Worm (Caenorhabditis elegans) whole organism, L1 larva: ENCODE measurements around the gene Y43E12A.2.

Source experiments
- C34B4.2 ChIP-seq: sonication (generic microtip); optimal IDR thresholded peaks from 2 replicates; lab custom pipeline; 2017; ENCODE audit warnings: mild to moderate bottlenecking, missing genetic modification characterization, missing compliant biosample characterization
- F16B12.6 ChIP-seq: fragments of 150-350 bp; optimal IDR thresholded peaks from 2 replicates; lab custom pipeline; 2014; ENCODE audit warnings: missing biosample characterization, missing genetic modification characterization
- aha-1 ChIP-seq: fragments of 150-350 bp; optimal IDR thresholded peaks from 2 replicates; lab custom pipeline; 2014; ENCODE audit warnings: missing biosample characterization, missing genetic modification characterization
- ama-1 ChIP-seq: fragments of 150-350 bp; optimal IDR thresholded peaks from 2 replicates; lab custom pipeline; 2014
- ceh-8 ChIP-seq: fragments of 200-800 bp; sonication (Bioruptor generic); optimal IDR thresholded peaks from 2 replicates; lab custom pipeline; 2018; ENCODE audit warnings: mild to moderate bottlenecking, missing genetic modification characterization, moderate library complexity, missing compliant biosample characterization
- dpl-1 ChIP-seq, 3 experiments: fragments of 150-350 bp in 2 of 3; sonication (generic microtip) in 1 of 3; optimal IDR thresholded peaks; 2 replicates each; lab custom pipeline; 2014 to 2017; ENCODE audit warnings: missing biosample characterization in 3 of 3, missing genetic modification characterization in 3 of 3, missing genetic modification reagents in 3 of 3
- efl-1 ChIP-seq, 4 experiments: fragments of 150-350 bp; optimal IDR thresholded peaks in 3 of 4; peaks in 1 of 4; 1 replicate in 1 of 4; 2 replicates in 3 of 4; lab custom pipeline; 2014; ENCODE audit warnings: missing biosample characterization in 2 of 4, missing genetic modification characterization in 2 of 4, missing genetic modification reagents in 2 of 4
- efl-3 ChIP-seq: fragments of 200-800 bp; sonication (Bioruptor generic); optimal IDR thresholded peaks from 2 replicates; lab custom pipeline; 2018; ENCODE audit warnings: mild to moderate bottlenecking, missing genetic modification characterization, missing compliant biosample characterization
- egl-13 ChIP-seq: sonication (generic microtip); optimal IDR thresholded peaks from 2 replicates; lab custom pipeline; 2016; ENCODE audit warnings: missing genotype, missing genetic modification reagents, missing genetic modification characterization, missing compliant biosample characterization
- fkh-10 ChIP-seq: sonication (generic microtip); optimal IDR thresholded peaks from 2 replicates; lab custom pipeline; 2017; ENCODE audit warnings: missing biosample characterization, missing genetic modification reagents, missing genetic modification characterization
- fkh-8 ChIP-seq: sonication (generic microtip); optimal IDR thresholded peaks from 2 replicates; lab custom pipeline; 2016; ENCODE audit warnings: mild to moderate bottlenecking, missing genetic modification characterization, missing compliant biosample characterization
- hlh-17 ChIP-seq: fragments of 200-800 bp; sonication (Bioruptor generic); optimal IDR thresholded peaks from 2 replicates; lab custom pipeline; 2018; ENCODE audit warnings: missing genetic modification characterization, mild to moderate bottlenecking, missing compliant biosample characterization, moderate library complexity, borderline replicate concordance
- hpl-2 ChIP-seq: fragments of 150-350 bp; optimal IDR thresholded peaks from 2 replicates; lab custom pipeline; 2014; ENCODE audit warnings: missing biosample characterization, missing genetic modification reagents, missing genetic modification characterization
- irx-1 ChIP-seq: sonication (generic microtip); optimal IDR thresholded peaks from 2 replicates; lab custom pipeline; 2016; ENCODE audit warnings: missing genetic modification characterization, missing compliant biosample characterization
- isw-1 ChIP-seq: fragments of 200-800 bp; sonication (Bioruptor generic); IDR thresholded peaks from 2 replicates; pipeline ENCODE4 v1.3.6; 2022; ENCODE audit warnings: missing genetic modification characterization, missing compliant biosample characterization
- jun-1 ChIP-seq: fragments of 150-350 bp; optimal IDR thresholded peaks from 2 replicates; lab custom pipeline; 2014; ENCODE audit warnings: missing biosample characterization, missing genetic modification reagents, missing genetic modification characterization
- lin-14 ChIP-seq: fragments of 200-800 bp; sonication (Bioruptor generic); optimal IDR thresholded peaks from 2 replicates; lab custom pipeline; 2018; ENCODE audit warnings: mild to moderate bottlenecking, missing genetic modification characterization, moderate library complexity, missing compliant biosample characterization
- lin-39 ChIP-seq: fragments of 150-350 bp; optimal IDR thresholded peaks from 2 replicates; lab custom pipeline; 2014; ENCODE audit warnings: missing biosample characterization, missing genetic modification reagents, missing genetic modification characterization
- lsy-2 ChIP-seq, 2 experiments: fragments of 150-350 bp; optimal IDR thresholded peaks; 2 replicates each; lab custom pipeline; 2014; ENCODE audit warnings: missing biosample characterization in 2 of 2, missing genetic modification characterization in 2 of 2
- mab-9 ChIP-seq: fragments of 200-800 bp; sonication (Bioruptor generic); IDR thresholded peaks from 2 replicates; pipeline ENCODE4 v1.3.6; 2022; ENCODE audit warnings: missing genetic modification reagents, missing genetic modification characterization, missing compliant biosample characterization
- nhr-19 ChIP-seq: fragments of 200-800 bp; sonication (Bioruptor generic); conservative IDR thresholded peaks from 2 replicates; pipeline ENCODE4 v1.3.6; 2022; ENCODE audit warnings: missing genetic modification characterization, missing compliant biosample characterization
- nhr-71 ChIP-seq: sonication (generic microtip); optimal IDR thresholded peaks from 2 replicates; lab custom pipeline; 2016; ENCODE audit warnings: mild to moderate bottlenecking, missing genetic modification characterization, moderate library complexity, missing compliant biosample characterization
- nhr-77 ChIP-seq: fragments of 150-350 bp; optimal IDR thresholded peaks from 2 replicates; lab custom pipeline; 2014; ENCODE audit warnings: missing biosample characterization, missing genetic modification characterization
- nhr-84 ChIP-seq: sonication (generic microtip); optimal IDR thresholded peaks from 2 replicates; lab custom pipeline; 2017; ENCODE audit warnings: missing biosample characterization, missing genetic modification characterization
- nhr-85 ChIP-seq: sonication (generic microtip); peaks from one replicate; lab custom pipeline; 2016; ENCODE audit warnings: missing genetic modification characterization, inconsistent platforms, missing compliant biosample characterization
- pag-3 ChIP-seq: sonication (generic microtip); optimal IDR thresholded peaks from 2 replicates; lab custom pipeline; 2017; ENCODE audit warnings: missing genetic modification characterization, mild to moderate bottlenecking, missing compliant biosample characterization, antibody characterized with exemption, borderline replicate concordance; ENCODE audit not compliant: insufficient read depth
- pqm-1 ChIP-seq: sonication (generic microtip); optimal IDR thresholded peaks from 3 replicates; lab custom pipeline; 2017; ENCODE audit warnings: missing biosample characterization, missing genetic modification characterization
- skn-1 ChIP-seq: fragments of 150-350 bp; optimal IDR thresholded peaks from 2 replicates; lab custom pipeline; 2014; ENCODE audit warnings: missing biosample characterization, missing genetic modification characterization
- snu-23 ChIP-seq: sonication (generic microtip); optimal IDR thresholded peaks from 2 replicates; lab custom pipeline; 2016; ENCODE audit warnings: missing genetic modification characterization, missing compliant biosample characterization
- tbx-2 ChIP-seq: sonication (generic microtip); optimal IDR thresholded peaks from 2 replicates; lab custom pipeline; 2016; ENCODE audit warnings: missing genetic modification characterization, missing compliant biosample characterization
- unc-130 ChIP-seq: fragments of 150-350 bp; optimal IDR thresholded peaks from 2 replicates; lab custom pipeline; 2017; ENCODE audit warnings: missing biosample characterization, missing genetic modification characterization, inconsistent platforms
- unc-30 ChIP-seq: sonication (generic microtip); optimal IDR thresholded peaks from 2 replicates; lab custom pipeline; 2017; ENCODE audit warnings: missing biosample characterization, missing genetic modification characterization
- vab-15 ChIP-seq: sonication (generic microtip); optimal IDR thresholded peaks from 2 replicates; lab custom pipeline; 2017; ENCODE audit warnings: missing genotype, mild to moderate bottlenecking, missing genetic modification characterization, missing compliant biosample characterization
- xbp-1 ChIP-seq: sonication (generic microtip); optimal IDR thresholded peaks from 2 replicates; lab custom pipeline; 2016; ENCODE audit warnings: missing genetic modification characterization, missing compliant biosample characterization
- zag-1 ChIP-seq: fragments of 150-350 bp; optimal IDR thresholded peaks from 2 replicates; lab custom pipeline; 2014; ENCODE audit warnings: missing biosample characterization, missing genetic modification characterization
- zip-4 ChIP-seq: fragments of 200-800 bp; sonication (Bioruptor generic); optimal IDR thresholded peaks from 2 replicates; lab custom pipeline; 2018; ENCODE audit warnings: mild to moderate bottlenecking, missing genetic modification characterization, moderate library complexity, missing compliant biosample characterization

Gene Y43E12A.2

DNA sequence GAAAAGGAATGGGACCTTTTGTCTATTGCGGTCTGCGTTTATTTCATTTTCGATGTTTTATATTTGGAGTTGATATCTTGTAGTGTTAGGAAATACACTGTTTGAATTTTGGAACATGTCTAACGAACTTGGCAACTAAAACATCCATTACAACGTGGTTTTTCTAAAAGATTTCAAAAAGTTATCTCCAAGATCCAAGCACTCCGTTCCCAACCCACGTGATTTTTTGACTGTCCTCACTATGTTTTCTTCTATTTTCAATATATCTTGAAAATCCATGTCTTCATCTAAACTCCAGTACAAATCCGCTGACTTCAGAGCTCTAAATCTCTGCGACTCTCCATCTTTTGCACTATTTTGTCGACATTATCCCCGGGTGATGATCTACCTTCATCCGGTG is 19.8 kb downstream of the Y43E12A.2 start, which contains the start of gene F13H10.9:
Gene F13H10.9 (plus strand): TSS at position 301 of the 400 bp plus-strand sequence.
- TF ChIP-seq unc-130 (tag; lab: Kevin White, UChicago), result no peak
- TF ChIP-seq nhr-19 (GFP tag; lab: Robert Waterston, UW), result no peak
- TF ChIP-seq unc-30 (tag; lab: Kevin White, UChicago), result no peak
- TF ChIP-seq tbx-2 (tag; lab: Kevin White, UChicago), result no peak

DNA sequence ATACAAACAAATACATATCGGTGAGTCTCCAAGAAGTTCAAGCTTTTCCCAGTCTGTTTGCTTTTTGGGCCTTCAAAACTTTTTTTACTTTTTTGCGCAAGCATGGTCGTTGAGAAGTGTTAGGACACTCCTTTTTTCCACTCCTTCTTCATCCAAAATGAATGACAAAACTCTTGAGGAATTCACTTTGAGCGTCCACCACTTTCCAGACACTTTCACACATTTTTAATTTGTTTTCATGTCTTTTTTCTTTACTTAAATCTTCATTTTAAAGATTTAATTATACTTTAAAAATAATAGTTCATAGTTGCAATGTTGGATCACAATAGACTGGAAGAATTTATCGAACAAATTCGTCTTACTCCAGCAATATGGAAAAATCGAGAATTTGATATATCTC is 22.4 kb downstream of the Y43E12A.2 start, which contains the start of gene F13H10.1:
Gene F13H10.1 (plus strand): TSS at position 301 of the 400 bp plus-strand sequence.
- TF ChIP-seq aha-1 (tag; lab: Kevin White, UChicago) (no peak), fkh-10 (GFP tag; lab: Kevin White, UChicago) (no peak), xbp-1 (tag; lab: Kevin White, UChicago) (no peak), unc-130 (tag; lab: Kevin White, UChicago) (no peak), efl-1 (optimal IDR thresholded peaks at IDR 0.05; lab: Kevin White, UChicago) (no peak), efl-1 (GFP tag; optimal IDR thresholded peaks at IDR 0.05 in 1 of 2; lab: Kevin White, UChicago) (peak in 1 of 2 experiments; percentile 89), unc-30 (tag; lab: Kevin White, UChicago) (no peak), nhr-19 (GFP tag; lab: Robert Waterston, UW) (no peak), ama-1 (lab: Kevin White, UChicago) (no peak), hlh-17 (GFP tag; lab: Kevin White, UChicago) (no peak)

DNA sequence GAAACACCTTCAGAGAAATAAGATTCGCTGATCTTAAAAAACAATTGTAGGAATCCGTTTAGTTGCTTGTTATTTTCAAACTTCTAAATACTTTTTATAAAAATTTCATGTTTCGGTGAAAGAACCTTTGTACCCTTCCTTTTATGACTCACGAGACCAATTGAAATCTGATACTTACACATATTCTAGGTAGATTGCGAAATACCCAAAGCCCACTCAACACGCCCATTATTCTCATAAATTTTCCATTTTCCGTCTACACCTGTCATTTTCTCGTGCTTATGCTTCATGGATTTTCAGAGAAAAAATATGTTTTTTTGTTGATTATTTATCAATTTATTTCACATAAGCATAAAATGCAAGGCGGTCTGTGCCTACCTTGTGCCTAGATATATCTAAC is 24.5 kb downstream of the Y43E12A.2 start:
- TF ChIP-seq fkh-10 (GFP tag; lab: Kevin White, UChicago), result no peak
- TF ChIP-seq nhr-71 (tag; lab: Kevin White, UChicago), result peak; percentile 50
- no peak for TF ChIP-seq pag-3 (tag; lab: Kevin White, UChicago)
- no peak for TF ChIP-seq egl-13 (tag; lab: Kevin White, UChicago)
- TF ChIP-seq lsy-2 (tag; optimal IDR thresholded peaks at IDR 0.05; lab: Kevin White, UChicago), result peak in 1 of 2 experiments; percentile 9
- TF ChIP-seq hpl-2 (GFP tag; lab: Kevin White, UChicago), result no peak
- TF ChIP-seq fkh-8 (tag; lab: Kevin White, UChicago), result peak; percentile 76
- no peak for TF ChIP-seq ama-1 (lab: Kevin White, UChicago)
- TF ChIP-seq F16B12.6 (tag; lab: Kevin White, UChicago), result no peak
- no peak for TF ChIP-seq mab-9 (GFP tag; lab: Robert Waterston, UW)
- TF ChIP-seq skn-1, result peak; percentile 63
- 0 out of 2 replicates have a peak, but pooled peaks have one; percentile 3 for TF ChIP-seq isw-1 (GFP tag; lab: Robert Waterston, UW)
- no peak for TF ChIP-seq efl-3 (GFP tag; lab: Kevin White, UChicago)
- TF ChIP-seq zag-1 (tag; lab: Kevin White, UChicago), result no peak
- TF ChIP-seq irx-1 (tag; lab: Kevin White, UChicago), result no peak
- peak; percentile 6 for TF ChIP-seq nhr-85 (tag; lab: Kevin White, UChicago)
- TF ChIP-seq nhr-84 (tag; lab: Kevin White, UChicago), result no peak
- no peak for TF ChIP-seq ceh-8 (GFP tag; lab: Kevin White, UChicago)
- TF ChIP-seq vab-15 (tag; lab: Kevin White, UChicago), result no peak
- TF ChIP-seq nhr-77 (tag; lab: Kevin White, UChicago), result no peak
- no peak for TF ChIP-seq dpl-1 (GFP tag; optimal IDR thresholded peaks at IDR 0.05; lab: Kevin White, UChicago)
- TF ChIP-seq jun-1, result no peak
- no peak for TF ChIP-seq lin-39 (tag; lab: Kevin White, UChicago)
- TF ChIP-seq pqm-1 (tag; lab: Kevin White, UChicago), result no peak
- peak; percentile 60 for TF ChIP-seq zip-4 (GFP tag; lab: Kevin White, UChicago)
- no peak for TF ChIP-seq snu-23 (GFP tag; lab: Kevin White, UChicago)
- no peak for TF ChIP-seq C34B4.2
- peak; percentile 44 for TF ChIP-seq lin-14 (GFP tag; lab: Kevin White, UChicago)
